Worm (Caenorhabditis elegans): Measurements from ENCODE around the gene pqn-71.
A peak's percentile ranks its signal among the peaks of the same experiment; 100 is the strongest.

DNA sequence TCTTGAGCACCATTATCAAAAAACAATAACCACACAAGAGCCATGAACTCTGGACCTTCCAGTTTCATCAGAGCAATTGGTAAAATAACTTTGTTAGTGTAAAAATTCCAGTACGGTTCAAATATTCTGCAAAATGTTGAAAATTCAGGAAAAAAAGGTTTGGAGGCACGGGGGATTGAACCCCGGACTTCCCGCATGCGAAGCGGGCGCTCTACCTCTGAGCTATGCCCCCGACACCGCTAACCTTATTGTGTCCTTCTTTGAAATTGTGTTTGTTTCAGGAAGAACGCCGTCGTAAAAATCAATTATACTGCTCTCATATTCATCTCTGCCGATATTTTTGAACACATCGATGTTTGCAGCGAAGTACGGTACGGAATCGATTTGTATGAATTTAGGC is 14.3 kb downstream of the pqn-71 start:
- peak; percentile 73; the same call in 1 of the 2 replicates for TF ChIP-seq dmd-8 (GFP tag; IDR thresholded peaks at IDR 0.05)
- no peak for TF ChIP-seq ama-1 (optimal IDR thresholded peaks at IDR 0.05)
- no peak for TF ChIP-seq fkh-10 (GFP tag; optimal IDR thresholded peaks at IDR 0.05)
- no peak for TF ChIP-seq dmd-6 (GFP tag; IDR thresholded peaks at IDR 0.05)
- TF ChIP-seq nhr-25 (tag; optimal IDR thresholded peaks at IDR 0.05; ENCODE audit: borderline replicate concordance, insufficient read depth): no peak
- no peak for TF ChIP-seq T26A8.4 (GFP tag; IDR thresholded peaks at IDR 0.05)
- no peak for TF ChIP-seq lin-13 (GFP tag; optimal IDR thresholded peaks at IDR 0.05)
- no peak for TF ChIP-seq egl-27 (tag; optimal IDR thresholded peaks at IDR 0.05)
- no peak for TF ChIP-seq ces-1 (GFP tag; optimal IDR thresholded peaks at IDR 0.05)
